Worm (Caenorhabditis elegans) whole organism, L3 larva: ENCODE data around the gene fbxa-19.

Experiments used
- nhr-237 ChIP-seq: fragments of 150-350 bp; optimal IDR thresholded peaks from 2 replicates; lab custom pipeline; 2014; ENCODE audit warnings: missing biosample characterization, missing genetic modification characterization
- pha-4 ChIP-seq: fragments of 150-350 bp; optimal IDR thresholded peaks from 2 replicates; lab custom pipeline; 2014; ENCODE audit warnings: missing biosample characterization, missing genetic modification reagents, missing genetic modification characterization
- zag-1 ChIP-seq: fragments of 150-350 bp; optimal IDR thresholded peaks from 2 replicates; lab custom pipeline; 2014; ENCODE audit warnings: missing biosample characterization, missing genetic modification characterization

ce11 chrIII:1289139-1289538 is 26.1 kb upstream of the fbxa-19 start:
- TF ChIP-seq pha-4 (no peak), zag-1 (tag; lab: Kevin White, UChicago) (no peak), nhr-237 (no peak)
